Fruit fly (Drosophila melanogaster) whole organism: ENCODE results near the gene CG5776.

Source experiments
- CG8478 ChIP-seq: fragments of >200 bp; optimal IDR thresholded peaks from 2 replicates; lab custom pipeline; 2018; ENCODE audit warnings: inconsistent platforms
- EcR ChIP-seq, 2 experiments: fragments of >200 bp; optimal IDR thresholded peaks; 2 replicates each; lab custom pipeline; 2017; ENCODE audit warnings: missing biosample characterization in 2 of 2, missing genetic modification characterization in 2 of 2, missing genetic modification reagents in 2 of 2
- pan ChIP-seq: fragments of >200 bp; optimal IDR thresholded peaks from 2 replicates; lab custom pipeline; 2017
- psq ChIP-seq: fragments of >200 bp; optimal IDR thresholded peaks from 2 replicates; lab custom pipeline; 2017
- usp ChIP-seq: fragments of >200 bp; optimal IDR thresholded peaks from 2 replicates; lab custom pipeline; 2017; ENCODE audit warnings: missing biosample characterization, missing genetic modification characterization, mixed read lengths

DNA sequence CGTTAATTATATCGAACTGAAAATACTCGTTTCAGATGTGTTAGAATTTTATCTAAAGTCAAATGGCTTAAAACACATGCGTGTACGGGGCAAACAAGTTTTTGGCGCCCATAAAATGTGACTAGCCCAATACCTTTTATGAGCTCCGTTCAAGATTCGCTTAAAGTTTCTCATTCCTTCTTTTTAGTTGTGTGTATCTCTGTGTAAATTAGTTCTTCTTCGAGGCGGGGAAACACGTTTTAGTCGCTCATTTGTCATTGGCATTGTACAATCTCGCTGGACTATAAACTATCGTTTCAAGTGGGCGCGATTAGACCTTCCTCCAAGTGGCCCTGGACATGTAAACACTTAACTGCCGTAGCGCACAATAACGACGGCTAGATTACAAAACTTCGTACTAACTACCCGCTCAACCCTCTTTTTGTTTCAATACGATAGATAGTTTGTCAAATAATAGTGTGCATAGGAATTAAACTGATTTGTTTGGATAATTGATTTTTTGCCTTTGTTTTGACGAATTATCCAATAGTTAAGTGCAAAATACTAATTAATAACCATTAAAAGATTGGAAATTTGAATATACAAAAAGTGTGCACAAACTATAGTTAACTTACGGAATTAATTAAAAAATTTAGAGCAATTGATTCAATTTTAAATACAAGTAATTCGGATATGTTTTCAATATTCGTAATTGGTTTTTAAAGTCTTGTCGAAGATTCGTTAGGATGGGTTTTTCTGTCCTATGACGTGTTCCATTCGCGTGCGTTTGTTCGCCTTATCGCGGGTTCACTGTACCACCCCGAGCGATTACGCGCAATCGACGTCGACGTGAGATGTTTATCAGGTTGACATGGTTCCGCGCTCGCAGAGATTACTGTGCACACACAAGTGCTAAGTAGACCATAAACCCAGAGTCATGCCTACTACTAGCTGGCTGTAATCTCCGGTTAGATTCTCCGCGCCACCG, 16.5 kb upstream of the CG5776 start:
- TF ChIP-seq psq (lab: Kevin White, UChicago) (no peak), CG8478 (lab: Kevin White, UChicago) (no peak), EcR (GFP tag; optimal IDR thresholded peaks at IDR 0.05; lab: Kevin White, UChicago) (no peak), pan (lab: Kevin White, UChicago) (no peak), usp (GFP tag; lab: Kevin White, UChicago) (no peak)
